Fruit fly (Drosophila melanogaster) whole organism: Measurements from ENCODE around the gene CCAP.

Experiments
- CG8478 ChIP-seq: fragments of >200 bp; optimal IDR thresholded peaks from 2 replicates; lab custom pipeline; 2018; ENCODE audit warnings: inconsistent platforms
- EcR ChIP-seq, 2 experiments: fragments of >200 bp; optimal IDR thresholded peaks; 2 replicates each; lab custom pipeline; 2017; ENCODE audit warnings: missing biosample characterization in 2 of 2, missing genetic modification characterization in 2 of 2, missing genetic modification reagents in 2 of 2
- pan ChIP-seq: fragments of >200 bp; optimal IDR thresholded peaks from 2 replicates; lab custom pipeline; 2017
- psq ChIP-seq: fragments of >200 bp; optimal IDR thresholded peaks from 2 replicates; lab custom pipeline; 2017
- usp ChIP-seq: fragments of >200 bp; optimal IDR thresholded peaks from 2 replicates; lab custom pipeline; 2017; ENCODE audit warnings: missing biosample characterization, missing genetic modification characterization, mixed read lengths

- no peak for TF ChIP-seq EcR (GFP tag; optimal IDR thresholded peaks at IDR 0.05; lab: Kevin White, UChicago)
- TF ChIP-seq pan (lab: Kevin White, UChicago): no peak
- TF ChIP-seq psq: no peak
- TF ChIP-seq usp (GFP tag; lab: Kevin White, UChicago): no peak
- TF ChIP-seq CG8478 (lab: Kevin White, UChicago): no peak
These were observed 19.0 kb upstream of the CCAP start, which contains the start of gene wge for dm6 chr3R:22720808-22721306.
